Fruit fly (Drosophila melanogaster) whole organism, embryonic: ENCODE data around the gene CG5934.

Experiments
- CG10321 ChIP-seq: fragments of 200-800 bp; sonication (Bioruptor generic); IDR thresholded peaks from 2 replicates; pipeline ENCODE4 v1.3.6; 2022; ENCODE audit warnings: missing biosample characterization, missing genetic modification characterization
- CG10431 ChIP-seq: fragments of 200-800 bp; sonication (Bioruptor generic); optimal IDR thresholded peaks from 3 replicates; lab custom pipeline; 2018; ENCODE audit warnings: missing biosample characterization, mild to moderate bottlenecking, missing genetic modification characterization
- dpn ChIP-seq, 2 experiments: fragments of 200-800 bp; sonication (Bioruptor generic); optimal IDR thresholded peaks; 3 replicates each; lab custom pipeline; 2016; ENCODE audit warnings: missing biosample characterization in 2 of 2, missing genetic modification characterization in 2 of 2
- trem ChIP-seq: fragments of 200-800 bp; optimal IDR thresholded peaks from 3 replicates; lab custom pipeline; 2019; ENCODE audit warnings: missing biosample characterization, mild to moderate bottlenecking, missing genetic modification characterization, moderate library complexity

DNA sequence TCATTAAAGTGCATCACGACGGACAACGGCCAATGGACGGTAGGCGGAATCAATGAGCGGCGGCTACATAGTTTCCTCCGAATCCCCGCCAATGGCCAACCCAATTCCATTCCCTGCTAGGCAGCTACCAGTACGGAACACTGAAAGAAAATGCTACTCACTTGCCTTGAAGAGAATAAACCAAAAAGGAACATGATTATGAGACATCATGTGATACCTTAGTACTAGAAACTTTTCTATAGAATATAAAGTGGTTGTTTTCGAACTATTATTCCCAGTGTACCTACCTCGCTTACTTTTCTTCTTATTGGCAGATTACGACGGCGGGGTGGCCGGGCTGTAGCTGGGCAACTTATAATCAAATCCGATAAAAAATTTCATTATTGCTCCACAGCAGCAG is 48.8 kb upstream of the CG5934 start:
- TF ChIP-seq dpn (GFP tag; optimal IDR thresholded peaks at IDR 0.05; lab: Kevin White, UChicago) (no peak), CG10321 (GFP tag; lab: Robert Waterston, UW) (no peak), CG10431 (GFP tag; lab: Kevin White, UChicago) (no peak), trem (no peak)
